2 fruit fly cellular contexts compared by ENCODE assay signal in the genomic region with DNA sequence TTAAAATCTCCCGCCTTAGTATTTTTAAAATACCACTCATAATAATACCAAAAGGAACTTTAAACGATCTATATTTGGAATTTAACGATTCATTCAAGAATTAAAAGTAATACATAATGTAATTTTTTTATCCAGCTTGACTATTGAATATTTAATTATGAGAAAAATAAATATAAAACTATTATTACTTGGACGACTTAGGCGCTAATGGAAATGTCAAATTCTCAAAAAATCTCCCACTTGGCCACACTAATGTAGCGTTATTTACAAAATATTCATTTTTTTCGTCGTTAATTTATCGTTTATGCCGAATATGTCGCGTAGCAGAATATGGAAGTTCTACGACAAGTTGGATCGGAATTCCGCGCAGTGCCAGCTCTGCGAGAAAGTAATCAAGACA.
TF ChIP-seq lines count a peak whose summit lies in the region.

A gene (plus strand): TSS at position 245 of the 400 bp plus-strand sequence.

- no peak for TF ChIP-seq CTCF in whole organism, embryonic (GFP tag; optimal IDR thresholded peaks at IDR 0.05; lab: Kevin White, UChicago)

TF ChIP-seq in whole organism, embryonic, 481 proteins besides CTCF, POLR2A, EP300 and RAD21 (continues in another document):
- no peak for TF ChIP-seq CG12942 (GFP tag; optimal IDR thresholded peaks at IDR 0.05; lab: Kevin White, UChicago)
- TF ChIP-seq Bgb (GFP tag; IDR thresholded peaks at IDR 0.05; lab: Robert Waterston, UW; ENCODE audit: partially characterized antibody): no peak
- peak; percentile 33 for TF ChIP-seq CG14710 (tag; optimal IDR thresholded peaks at IDR 0.05; lab: Kevin White, UChicago)
- TF ChIP-seq CG14860 (GFP tag; IDR thresholded peaks at IDR 0.05; lab: Robert Waterston, UW; ENCODE audit: partially characterized antibody): no peak
- TF ChIP-seq sqz (GFP tag; optimal IDR thresholded peaks at IDR 0.05; lab: Kevin White, UChicago): no peak
- no peak for TF ChIP-seq ranshi (GFP tag; IDR thresholded peaks at IDR 0.05; lab: Robert Waterston, UW)
- TF ChIP-seq Asciz (GFP tag; optimal IDR thresholded peaks at IDR 0.05; lab: Kevin White, UChicago): no peak
- TF ChIP-seq Nf-YA (GFP tag; IDR thresholded peaks at IDR 0.05; lab: Robert Waterston, UW): no peak
- no peak for TF ChIP-seq onecut (GFP tag; IDR thresholded peaks at IDR 0.05; lab: Robert Waterston, UW)
- no peak for TF ChIP-seq CG6689 (GFP tag; IDR thresholded peaks at IDR 0.05; lab: Robert Waterston, UW)
- TF ChIP-seq her (GFP tag; optimal IDR thresholded peaks at IDR 0.05; lab: Kevin White, UChicago): no peak
- no peak for TF ChIP-seq CG2889 (GFP tag; IDR thresholded peaks at IDR 0.05; lab: Robert Waterston, UW)
- TF ChIP-seq Myb (GFP tag; optimal IDR thresholded peaks at IDR 0.05; lab: Kevin White, UChicago): peak; percentile 56
- no peak for TF ChIP-seq CG1647 (GFP tag; optimal IDR thresholded peaks at IDR 0.05; lab: Kevin White, UChicago)
- TF ChIP-seq CG8924 (tag; optimal IDR thresholded peaks at IDR 0.05; lab: Kevin White, UChicago): no peak
- no peak for TF ChIP-seq Ada2b (GFP tag; IDR thresholded peaks at IDR 0.05; lab: Robert Waterston, UW)
- no peak for TF ChIP-seq CG2202 (tag; optimal IDR thresholded peaks at IDR 0.05; lab: Kevin White, UChicago)
- TF ChIP-seq Dll (GFP tag; IDR thresholded peaks at IDR 0.05; lab: Robert Waterston, UW; ENCODE audit: partially characterized antibody): no peak
- TF ChIP-seq CG12769 (tag; optimal IDR thresholded peaks at IDR 0.05; lab: Kevin White, UChicago): no peak
- TF ChIP-seq Dp (GFP tag; optimal IDR thresholded peaks at IDR 0.05; lab: Kevin White, UChicago): peak; percentile 73
- no peak for TF ChIP-seq prd (optimal IDR thresholded peaks at IDR 0.05; lab: Kevin White, UChicago)
- no peak for TF ChIP-seq prd (GFP tag; IDR thresholded peaks at IDR 0.05; lab: Robert Waterston, UW)
- TF ChIP-seq CG9797 (GFP tag; optimal IDR thresholded peaks at IDR 0.05; lab: Kevin White, UChicago): peak; percentile 51
- no peak for TF ChIP-seq PHDP (tag; optimal IDR thresholded peaks at IDR 0.05; lab: Kevin White, UChicago)
- no peak for TF ChIP-seq CG1602 (GFP tag; optimal IDR thresholded peaks at IDR 0.05; lab: Kevin White, UChicago)
- no peak for TF ChIP-seq CG6765 (GFP tag; optimal IDR thresholded peaks at IDR 0.05; lab: Kevin White, UChicago)
- no peak for TF ChIP-seq lbe (GFP tag; optimal IDR thresholded peaks at IDR 0.05; lab: Kevin White, UChicago)
- TF ChIP-seq CG17829 (tag; optimal IDR thresholded peaks at IDR 0.05; lab: Kevin White, UChicago): peak; percentile 17
- TF ChIP-seq Atf-2 (GFP tag; optimal IDR thresholded peaks at IDR 0.05; lab: Kevin White, UChicago): no peak
- no peak for TF ChIP-seq dan (GFP tag; IDR thresholded peaks at IDR 0.05; lab: Robert Waterston, UW)
- no peak for TF ChIP-seq sens (GFP tag; lab: Kevin White, UChicago)
- no peak for TF ChIP-seq Dad (GFP tag; optimal IDR thresholded peaks at IDR 0.05; lab: Kevin White, UChicago)
- TF ChIP-seq CG7271 (tag; optimal IDR thresholded peaks at IDR 0.05; lab: Kevin White, UChicago): no peak
- TF ChIP-seq CG18262 (tag; optimal IDR thresholded peaks at IDR 0.05; lab: Kevin White, UChicago): no peak
- no peak for TF ChIP-seq CG18476 (GFP tag; optimal IDR thresholded peaks at IDR 0.05; lab: Kevin White, UChicago)
- TF ChIP-seq CG1024 (GFP tag; IDR thresholded peaks at IDR 0.05; lab: Robert Waterston, UW): no peak
- no peak for TF ChIP-seq D19B (GFP tag; optimal IDR thresholded peaks at IDR 0.05; lab: Kevin White, UChicago)
- TF ChIP-seq jumu (GFP tag; optimal IDR thresholded peaks at IDR 0.05; lab: Kevin White, UChicago): no peak
- no peak for TF ChIP-seq Dbx (GFP tag; IDR thresholded peaks at IDR 0.05; lab: Robert Waterston, UW)
- no peak for TF ChIP-seq h (optimal IDR thresholded peaks at IDR 0.05; lab: Kevin White, UChicago)
- no peak for TF ChIP-seq CG2875 (GFP tag; optimal IDR thresholded peaks at IDR 0.05; lab: Kevin White, UChicago)
- TF ChIP-seq CG10147 (GFP tag; optimal IDR thresholded peaks at IDR 0.05; lab: Kevin White, UChicago): no peak
- TF ChIP-seq CG13424 (tag; optimal IDR thresholded peaks at IDR 0.05; lab: Kevin White, UChicago): no peak
- TF ChIP-seq CG4707 (GFP tag; optimal IDR thresholded peaks at IDR 0.05; lab: Kevin White, UChicago): no peak
- no peak for TF ChIP-seq CG32767 (GFP tag; IDR thresholded peaks at IDR 0.05; lab: Robert Waterston, UW)
- TF ChIP-seq CG17186 (GFP tag; optimal IDR thresholded peaks at IDR 0.05; lab: Kevin White, UChicago): no peak

TF ChIP-seq in whole organism, wandering third instar larva, 38 proteins besides CTCF, POLR2A, EP300 and RAD21:
- TF ChIP-seq fru (GFP tag; optimal IDR thresholded peaks at IDR 0.05; lab: Kevin White, UChicago) (no peak), Rel (GFP tag; optimal IDR thresholded peaks at IDR 0.05; lab: Kevin White, UChicago) (no peak), Rel (tag; optimal IDR thresholded peaks at IDR 0.05; lab: Kevin White, UChicago) (peak; percentile 54)
TF ChIP-seq in whole organism, wandering third instar larva: peak in this region for 1.
